Fruit fly (Drosophila melanogaster) whole organism, embryonic: ENCODE measurements around the gene PIP82.

Source experiments
- ATbp ChIP-seq: fragments of 200-800 bp; sonication (Bioruptor generic); optimal IDR thresholded peaks from 2 replicates; lab custom pipeline; 2017; ENCODE audit warnings: missing biosample characterization, mild to moderate bottlenecking, missing genetic modification characterization, missing genetic modification reagents
- Ada2b ChIP-seq: fragments of 200-800 bp; sonication (Bioruptor generic); IDR thresholded peaks from 2 replicates; pipeline ENCODE4 v1.3.6; 2022; ENCODE audit warnings: missing biosample characterization, missing genetic modification characterization
- Adf1 ChIP-seq: fragments of 200-800 bp; sonication (Bioruptor generic); IDR thresholded peaks from 2 replicates; pipeline ENCODE4 v1.3.6; 2022; ENCODE audit warnings: missing biosample characterization, missing genetic modification characterization
- Atf3 ChIP-seq: fragments of 200-800 bp; sonication (Bioruptor generic); optimal IDR thresholded peaks from 3 replicates; lab custom pipeline; 2016; ENCODE audit warnings: missing biosample characterization, missing genetic modification characterization
- Atf6 ChIP-seq: fragments of 200-800 bp; sonication (Bioruptor generic); IDR thresholded peaks from 2 replicates; pipeline ENCODE4 v1.3.6; 2022; ENCODE audit warnings: missing biosample characterization, missing genetic modification characterization
- CG10654 ChIP-seq: fragments of 200-800 bp; sonication (Bioruptor generic); optimal IDR thresholded peaks from 2 replicates; lab custom pipeline; 2016; ENCODE audit warnings: missing biosample characterization, missing genetic modification characterization
- CG10979 ChIP-seq: fragments of 200-800 bp; sonication (Bioruptor generic); optimal IDR thresholded peaks from 2 replicates; lab custom pipeline; 2018; ENCODE audit warnings: missing biosample characterization, mild to moderate bottlenecking, missing genetic modification characterization, moderate library complexity
- CG11247 ChIP-seq: fragments of 200-800 bp; sonication (Bioruptor generic); IDR thresholded peaks from 2 replicates; pipeline ENCODE4 v1.3.6; 2022; ENCODE audit warnings: missing biosample characterization, missing genetic modification characterization
- CG11695 ChIP-seq: fragments of 200-800 bp; sonication (Bioruptor generic); IDR thresholded peaks from 3 replicates; pipeline ENCODE4 v1.3.6; 2022; ENCODE audit warnings: missing biosample characterization, missing genetic modification characterization
- CG12071 ChIP-seq: fragments of 200-800 bp; sonication (Bioruptor generic); optimal IDR thresholded peaks from 3 replicates; lab custom pipeline; 2018; ENCODE audit warnings: missing biosample characterization, mild to moderate bottlenecking, missing genetic modification characterization
- CG12219 ChIP-seq: fragments of 200-800 bp; sonication (Bioruptor generic); optimal IDR thresholded peaks from 3 replicates; lab custom pipeline; 2018; ENCODE audit warnings: missing biosample characterization, mild to moderate bottlenecking, missing genetic modification characterization
- CG12659 ChIP-seq: fragments of 200-800 bp; sonication (Bioruptor generic); optimal IDR thresholded peaks from 3 replicates; lab custom pipeline; 2017; ENCODE audit warnings: mild to moderate bottlenecking, missing biosample characterization, missing genetic modification reagents, missing genetic modification characterization
- CG12769 ChIP-seq: fragments of 200-800 bp; sonication (Bioruptor generic); optimal IDR thresholded peaks from 2 replicates; lab custom pipeline; 2019; ENCODE audit warnings: missing biosample characterization, mild to moderate bottlenecking, missing genetic modification characterization, moderate library complexity
- CG12942 ChIP-seq: fragments of 200-800 bp; sonication (Bioruptor generic); optimal IDR thresholded peaks from 3 replicates; lab custom pipeline; 2016; ENCODE audit warnings: missing biosample characterization, missing genetic modification characterization
- CG14667 ChIP-seq: fragments of 200-800 bp; sonication (Bioruptor generic); IDR thresholded peaks from 2 replicates; pipeline ENCODE4 v1.3.6; 2022; ENCODE audit warnings: missing biosample characterization, missing genetic modification characterization
- CG17359 ChIP-seq: fragments of 200-800 bp; sonication (Bioruptor generic); optimal IDR thresholded peaks from 3 replicates; lab custom pipeline; 2018; ENCODE audit warnings: missing biosample characterization, mild to moderate bottlenecking, missing genetic modification characterization, moderate library complexity
- CG17361 ChIP-seq: fragments of 200-800 bp; sonication (Bioruptor generic); IDR thresholded peaks from 3 replicates; pipeline ENCODE4 v1.3.6; 2022; ENCODE audit warnings: missing biosample characterization, missing genetic modification characterization
- CG18476 ChIP-seq: fragments of 200-800 bp; sonication (Bioruptor generic); optimal IDR thresholded peaks from 2 replicates; lab custom pipeline; 2016; ENCODE audit warnings: missing biosample characterization, mild to moderate bottlenecking, missing genetic modification characterization
- CG2712 ChIP-seq: fragments of 200-800 bp; optimal IDR thresholded peaks from 3 replicates; lab custom pipeline; 2019; ENCODE audit warnings: missing biosample characterization, mild to moderate bottlenecking, missing genetic modification characterization, moderate library complexity
- CG32532 ChIP-seq: fragments of 200-800 bp; sonication (Bioruptor generic); IDR thresholded peaks from 2 replicates; pipeline ENCODE4 v1.3.6; 2022; ENCODE audit warnings: missing biosample characterization, missing genetic modification characterization
- CG34422 ChIP-seq: fragments of 200-800 bp; sonication (Bioruptor generic); IDR thresholded peaks from 3 replicates; pipeline ENCODE4 v1.3.6; 2022; ENCODE audit warnings: missing biosample characterization, missing genetic modification characterization
- CG4424 ChIP-seq: fragments of 200-800 bp; sonication (Bioruptor generic); optimal IDR thresholded peaks from 3 replicates; lab custom pipeline; 2016; ENCODE audit warnings: missing biosample characterization, missing genetic modification characterization
- CG4730 ChIP-seq: fragments of 200-800 bp; sonication (Bioruptor generic); IDR thresholded peaks from 2 replicates; pipeline ENCODE4 v1.3.6; 2022; ENCODE audit warnings: missing biosample characterization, missing genetic modification characterization
- CG6854 ChIP-seq: fragments of 200-800 bp; sonication (Bioruptor generic); optimal IDR thresholded peaks from 3 replicates; lab custom pipeline; 2017; ENCODE audit warnings: missing biosample characterization, mild to moderate bottlenecking, missing genetic modification characterization
- CG7556 ChIP-seq: fragments of 200-800 bp; sonication (Bioruptor generic); optimal IDR thresholded peaks from 2 replicates; lab custom pipeline; 2017; ENCODE audit warnings: missing biosample characterization, mild to moderate bottlenecking, missing genetic modification characterization
- CG7839 ChIP-seq: fragments of 200-800 bp; sonication (Bioruptor generic); optimal IDR thresholded peaks from 3 replicates; lab custom pipeline; 2018; ENCODE audit warnings: missing biosample characterization, mild to moderate bottlenecking, missing genetic modification characterization, moderate library complexity
- CG9437 ChIP-seq: fragments of 200-800 bp; sonication (Bioruptor generic); optimal IDR thresholded peaks from 2 replicates; lab custom pipeline; 2018; ENCODE audit warnings: missing biosample characterization, mild to moderate bottlenecking, missing genetic modification characterization
- CrebB ChIP-seq: fragments of 200-800 bp; sonication (Bioruptor generic); optimal IDR thresholded peaks from 3 replicates; lab custom pipeline; 2018; ENCODE audit warnings: missing biosample characterization, mild to moderate bottlenecking, missing genetic modification characterization
- Dbx ChIP-seq: fragments of 200-800 bp; sonication (Bioruptor generic); IDR thresholded peaks from 3 replicates; pipeline ENCODE4 v1.3.6; 2022; ENCODE audit warnings: missing biosample characterization, missing genetic modification characterization
- Gug ChIP-seq: fragments of 200-800 bp; sonication (Bioruptor generic); IDR thresholded peaks from 4 replicates; pipeline ENCODE4 v1.3.6; 2022; ENCODE audit warnings: missing biosample characterization, missing genetic modification characterization
- Jarid2 ChIP-seq: fragments of 200-800 bp; sonication (Bioruptor generic); optimal IDR thresholded peaks from 3 replicates; lab custom pipeline; 2017; ENCODE audit warnings: mild to moderate bottlenecking, missing biosample characterization, missing genetic modification reagents, missing genetic modification characterization
- MBD-R2 ChIP-seq: fragments of 200-800 bp; sonication (Bioruptor generic); IDR thresholded peaks from 2 replicates; pipeline ENCODE4 v1.3.6; 2022; ENCODE audit warnings: missing biosample characterization, missing genetic modification characterization
- Mrtf ChIP-seq: fragments of 200-800 bp; sonication (Bioruptor generic); IDR thresholded peaks from 3 replicates; pipeline ENCODE4 v1.3.6; 2022; ENCODE audit warnings: missing biosample characterization, missing genetic modification characterization
- Poxn ChIP-seq: fragments of 200-800 bp; sonication (Bioruptor generic); IDR thresholded peaks from 2 replicates; pipeline ENCODE4 v1.3.6; 2022; ENCODE audit warnings: missing biosample characterization, missing genetic modification characterization
- Ptx1 ChIP-seq: fragments of 200-800 bp; sonication (Bioruptor generic); IDR thresholded peaks from 2 replicates; pipeline ENCODE4 v1.3.6; 2022; ENCODE audit warnings: missing biosample characterization, missing genetic modification characterization
- Side ChIP-seq: fragments of 200-800 bp; sonication (Bioruptor generic); optimal IDR thresholded peaks from 2 replicates; lab custom pipeline; 2016; ENCODE audit warnings: missing biosample characterization, missing genetic modification characterization
- az2 ChIP-seq: fragments of 200-800 bp; sonication (Bioruptor generic); optimal IDR thresholded peaks from 3 replicates; lab custom pipeline; 2016; ENCODE audit warnings: missing biosample characterization, missing genetic modification characterization
- bsh ChIP-seq, 2 experiments: fragments of 200-800 bp; sonication (Bioruptor generic); optimal IDR thresholded peaks; 2 replicates each; lab custom pipeline; 2017 to 2018; ENCODE audit warnings: mild to moderate bottlenecking in 2 of 2, missing biosample characterization in 2 of 2, missing genetic modification characterization in 2 of 2, moderate library complexity in 1 of 2
- croc ChIP-seq: fragments of 200-800 bp; sonication (Bioruptor generic); conservative IDR thresholded peaks from 3 replicates; pipeline ENCODE4 v1.3.6; 2022; ENCODE audit warnings: missing biosample characterization, missing genetic modification characterization
- dmrt11E ChIP-seq: fragments of 200-800 bp; sonication (Bioruptor generic); optimal IDR thresholded peaks from 3 replicates; lab custom pipeline; 2018; ENCODE audit warnings: missing biosample characterization, mild to moderate bottlenecking, missing genetic modification characterization, moderate library complexity
- ewg ChIP-seq: fragments of 200-800 bp; sonication (Bioruptor generic); optimal IDR thresholded peaks from 3 replicates; lab custom pipeline; 2017; ENCODE audit warnings: mild to moderate bottlenecking, missing biosample characterization, missing genetic modification reagents, missing genetic modification characterization
- exex ChIP-seq: fragments of 200-800 bp; sonication (Bioruptor generic); optimal IDR thresholded peaks from 4 replicates; lab custom pipeline; 2018; ENCODE audit warnings: missing biosample characterization, mild to moderate bottlenecking, missing genetic modification characterization, moderate library complexity
- fd102C ChIP-seq: fragments of 200-800 bp; sonication (Bioruptor generic); optimal IDR thresholded peaks from 2 replicates; lab custom pipeline; 2018; ENCODE audit warnings: missing biosample characterization, mild to moderate bottlenecking, missing genetic modification characterization, moderate library complexity
- hth ChIP-seq: fragments of >200 bp; optimal IDR thresholded peaks from 2 replicates; lab custom pipeline; 2017; ENCODE audit warnings: inconsistent platforms
- lilli ChIP-seq: fragments of 200-800 bp; sonication (Bioruptor generic); optimal IDR thresholded peaks from 3 replicates; lab custom pipeline; 2016; ENCODE audit warnings: missing biosample characterization, missing genetic modification characterization
- lmd ChIP-seq: fragments of 200-800 bp; sonication (Bioruptor generic); IDR thresholded peaks from 2 replicates; pipeline ENCODE4 v1.3.6; 2022; ENCODE audit warnings: missing biosample characterization, missing genetic modification characterization
- pfk ChIP-seq: fragments of 200-800 bp; sonication (Bioruptor generic); optimal IDR thresholded peaks from 2 replicates; lab custom pipeline; 2018; ENCODE audit warnings: missing biosample characterization, mild to moderate bottlenecking, missing genetic modification characterization, moderate library complexity
- slp2 ChIP-seq: fragments of 200-800 bp; sonication (Bioruptor generic); optimal IDR thresholded peaks from 2 replicates; lab custom pipeline; 2016; ENCODE audit warnings: missing biosample characterization, missing genetic modification characterization
- tgo ChIP-seq: fragments of 200-800 bp; sonication (Bioruptor generic); IDR thresholded peaks from 3 replicates; pipeline ENCODE4 v1.3.6; 2022; ENCODE audit warnings: missing biosample characterization, missing genetic modification characterization
- tx ChIP-seq: fragments of 200-800 bp; sonication (Bioruptor generic); optimal IDR thresholded peaks from 2 replicates; lab custom pipeline; 2016; ENCODE audit warnings: missing biosample characterization, missing genetic modification characterization
- z ChIP-seq: fragments of 200-800 bp; sonication (Bioruptor generic); IDR thresholded peaks from 3 replicates; pipeline ENCODE4 v1.3.6; 2022; ENCODE audit warnings: missing biosample characterization, missing genetic modification characterization

PIP82 gene

DNA sequence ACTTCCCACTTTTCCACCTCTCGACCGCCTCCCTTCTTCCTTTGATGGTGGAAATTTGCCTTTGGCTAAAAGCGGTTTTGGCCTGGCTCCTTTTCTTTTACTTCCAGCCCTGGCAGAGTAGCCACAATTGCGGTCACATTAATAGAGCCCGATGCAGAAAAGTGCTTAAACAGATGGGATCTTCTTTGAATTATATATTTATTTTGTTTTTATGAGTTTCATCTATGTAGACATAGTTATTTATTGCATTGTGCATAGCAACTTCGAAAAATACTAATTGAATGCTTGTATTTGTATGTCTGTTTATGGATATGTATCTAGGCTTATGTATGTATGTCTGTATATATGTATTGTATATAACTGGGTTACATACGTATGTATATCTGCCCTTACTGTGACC, 12.5 kb upstream of the PIP82 start (continued):
- TF ChIP-seq ewg (peak; percentile 4), fd102C (GFP tag; lab: Kevin White, UChicago) (no peak), ATbp (peak; percentile 23), hth (lab: Kevin White, UChicago) (no peak), dmrt11E (tag; lab: Kevin White, UChicago) (no peak), CG11247 (peak; percentile 36; the same call in 1 of the 2 replicates), CG12071 (peak; percentile 42), CG17361 (GFP tag; lab: Robert Waterston, UW) (0 out of 3 replicates have a peak, but pooled peaks have one; percentile 31), Side (GFP tag; lab: Kevin White, UChicago) (no peak), CG11695 (GFP tag; lab: Robert Waterston, UW) (peak; percentile 48; the same call in 1 of the 3 replicates), Ada2b (GFP tag; lab: Robert Waterston, UW) (peak; percentile 67; the same call in 1 of the 2 replicates), CG2712 (tag; lab: Kevin White, UChicago) (peak; percentile 50), CG34422 (GFP tag; lab: Robert Waterston, UW) (0 out of 3 replicates have a peak, but pooled peaks have one; percentile 53), CG12769 (no peak), CG9437 (GFP tag; lab: Kevin White, UChicago) (peak; percentile 15), CG4730 (GFP tag; lab: Robert Waterston, UW) (0 out of 2 replicates have a peak, but pooled peaks have one; percentile 21), Atf3 (no peak), CG10654 (GFP tag; lab: Kevin White, UChicago) (no peak), Dbx (GFP tag; lab: Robert Waterston, UW) (0 out of 3 replicates have a peak, but pooled peaks have one; percentile 24), z (no peak), Mrtf (GFP tag; lab: Robert Waterston, UW) (peak; percentile 47; the same call in 1 of the 3 replicates), tx (GFP tag; lab: Kevin White, UChicago) (no peak), pfk (GFP tag; lab: Kevin White, UChicago) (no peak), exex (tag; lab: Kevin White, UChicago) (peak; percentile 21), Atf6 (GFP tag; lab: Robert Waterston, UW) (peak; percentile 63), CG10979 (tag; lab: Kevin White, UChicago) (peak; percentile 27), CG17359 (tag; lab: Kevin White, UChicago) (peak; percentile 66), Adf1 (GFP tag; lab: Robert Waterston, UW) (peak; percentile 18; the same call in 1 of the 2 replicates), lmd (GFP tag; lab: Robert Waterston, UW) (peak; percentile 56), Jarid2 (GFP tag; lab: Kevin White, UChicago) (no peak), CG7556 (GFP tag; lab: Kevin White, UChicago) (peak; percentile 69), CrebB (tag; lab: Kevin White, UChicago) (peak; percentile 31), bsh (GFP tag; optimal IDR thresholded peaks at IDR 0.05; lab: Kevin White, UChicago) (peak in 1 of 2 experiments; percentile 40), croc (GFP tag; lab: Robert Waterston, UW) (no peak), CG32532 (GFP tag; lab: Robert Waterston, UW) (peak; percentile 62), CG12659 (GFP tag; lab: Kevin White, UChicago) (peak; percentile 54), CG4424 (GFP tag; lab: Kevin White, UChicago) (peak; percentile 35), CG12219 (GFP tag; lab: Kevin White, UChicago) (peak; percentile 21), lilli (GFP tag; lab: Kevin White, UChicago) (peak; percentile 50), tgo (peak; percentile 31; the same call in 1 of the 3 replicates), CG6854 (GFP tag; lab: Kevin White, UChicago) (peak; percentile 62), CG18476 (GFP tag; lab: Kevin White, UChicago) (peak; percentile 2), az2 (peak; percentile 19), Ptx1 (GFP tag; lab: Robert Waterston, UW) (peak; percentile 53), Poxn (GFP tag; lab: Robert Waterston, UW) (no peak), CG12942 (GFP tag; lab: Kevin White, UChicago) (no peak), CG14667 (GFP tag; lab: Robert Waterston, UW) (0 out of 2 replicates have a peak, but pooled peaks have one; percentile 17), slp2 (GFP tag; lab: Kevin White, UChicago) (no peak), CG7839 (tag; lab: Kevin White, UChicago) (peak; percentile 77), MBD-R2 (GFP tag; lab: Robert Waterston, UW) (peak; percentile 20; the same call in 1 of the 2 replicates), Gug (peak; percentile 25; the same call in 1 of the 4 replicates)
